Worm (Caenorhabditis elegans): ENCODE data around the gene T08D10.3.

The T08D10.3 gene

ce11 chrX:11934933-11935332 is 20.3 kb upstream of the T08D10.3 start (continued):
- TF ChIP-seq egl-13 (tag; optimal IDR thresholded peaks at IDR 0.05) (peak; percentile 6), jun-1 (tag; optimal IDR thresholded peaks at IDR 0.05) (peak; percentile 43), lsy-2 (tag; optimal IDR thresholded peaks at IDR 0.05) (peak in 1 of 2 experiments; percentile 17), ztf-11 (tag; optimal IDR thresholded peaks at IDR 0.05) (no peak), nhr-237 (tag; optimal IDR thresholded peaks at IDR 0.05) (no peak), snu-23 (GFP tag; optimal IDR thresholded peaks at IDR 0.05) (peak; percentile 79), egl-27 (tag; optimal IDR thresholded peaks at IDR 0.05) (no peak), fkh-10 (GFP tag; optimal IDR thresholded peaks at IDR 0.05) (peak; percentile 43), skn-1 (tag; optimal IDR thresholded peaks at IDR 0.05) (peak; percentile 43), elt-3 (tag; optimal IDR thresholded peaks at IDR 0.05) (peak in 1 of 6 experiments; percentile 23), C04F5.9 (tag; optimal IDR thresholded peaks at IDR 0.05) (no peak), ceh-88 (GFP tag; IDR thresholded peaks at IDR 0.05) (peak; percentile 49; the same call in 1 of the 2 replicates), nhr-84 (tag; optimal IDR thresholded peaks at IDR 0.05) (no peak), mep-1 (tag; optimal IDR thresholded peaks at IDR 0.05) (peak; percentile 27), rnt-1 (tag; optimal IDR thresholded peaks at IDR 0.05) (peak; percentile 67), lin-13 (GFP tag; optimal IDR thresholded peaks at IDR 0.05) (no peak), nhr-11 (tag; optimal IDR thresholded peaks at IDR 0.05) (no peak), pag-3 (tag; optimal IDR thresholded peaks at IDR 0.05; ENCODE audit: borderline replicate concordance, insufficient read depth) (no peak), nhr-19 (GFP tag; conservative IDR thresholded peaks at IDR 0.05) (peak; percentile 71), elt-2 (tag; optimal IDR thresholded peaks at IDR 0.05) (peak; percentile 18), grh-1 (GFP tag; IDR thresholded peaks at IDR 0.05) (no peak; the same call in 1 of the 2 replicates), nhr-12 (tag; optimal IDR thresholded peaks at IDR 0.05) (no peak), unc-62 (GFP tag; optimal IDR thresholded peaks at IDR 0.05) (no peak), dpl-1 (GFP tag; optimal IDR thresholded peaks at IDR 0.05) (no peak), sox-4 (tag; optimal IDR thresholded peaks at IDR 0.05) (no peak), hlh-17 (GFP tag; optimal IDR thresholded peaks at IDR 0.05; ENCODE audit: borderline replicate concordance) (no peak), ama-1 (optimal IDR thresholded peaks at IDR 0.05) (no peak), unc-30 (tag; optimal IDR thresholded peaks at IDR 0.05) (no peak), isw-1 (GFP tag; IDR thresholded peaks at IDR 0.05) (no peak), sptf-1 (tag; optimal IDR thresholded peaks at IDR 0.05) (no peak), nhr-76 (tag; optimal IDR thresholded peaks at IDR 0.05) (no peak), ceh-63 (GFP tag; optimal IDR thresholded peaks at IDR 0.05) (no peak), ets-5 (GFP tag; IDR thresholded peaks at IDR 0.05) (no peak), pax-3 (tag; optimal IDR thresholded peaks at IDR 0.05) (no peak), efl-1 (optimal IDR thresholded peaks at IDR 0.05) (peak; percentile 11 to 24), efl-1 (GFP tag; optimal IDR thresholded peaks at IDR 0.05 in 1 of 2) (peak in 1 of 2 experiments; percentile 91), mef-2 (tag; optimal IDR thresholded peaks at IDR 0.05) (no peak), ces-1 (GFP tag; optimal IDR thresholded peaks at IDR 0.05) (no peak), dsc-1 (tag; optimal IDR thresholded peaks at IDR 0.05) (peak; percentile 67), C16A3.4 (tag; optimal IDR thresholded peaks at IDR 0.05) (peak; percentile 57), lin-14 (GFP tag; optimal IDR thresholded peaks at IDR 0.05) (peak; percentile 51), unc-130 (tag; optimal IDR thresholded peaks at IDR 0.05) (peak; percentile 23), zag-1 (tag; optimal IDR thresholded peaks at IDR 0.05) (no peak), nhr-47 (tag; optimal IDR thresholded peaks at IDR 0.05) (peak; percentile 78), ceh-82 (tag; optimal IDR thresholded peaks at IDR 0.05) (peak; percentile 58 to 69 (median 63)), fkh-4 (tag; optimal IDR thresholded peaks at IDR 0.05; ENCODE audit: borderline replicate concordance) (no peak), lin-15B (tag; optimal IDR thresholded peaks at IDR 0.05) (no peak), ceh-90 (tag; optimal IDR thresholded peaks at IDR 0.05) (no peak), mab-9 (GFP tag; IDR thresholded peaks at IDR 0.05) (no peak), irx-1 (tag; optimal IDR thresholded peaks at IDR 0.05) (no peak), nhr-28 (tag; optimal IDR thresholded peaks at IDR 0.05) (no peak), nhr-90 (tag; optimal IDR thresholded peaks at IDR 0.05; ENCODE audit: poor library complexity) (peak; percentile 57), tbx-2 (tag; optimal IDR thresholded peaks at IDR 0.05) (peak; percentile 43), vab-15 (tag; optimal IDR thresholded peaks at IDR 0.05) (no peak)
